Worm (Caenorhabditis elegans) whole organism, L1 larva: ENCODE data around the gene cacn-1.

Experiments
- aly-2 ChIP-seq: fragments of 150-350 bp; optimal IDR thresholded peaks from 2 replicates; lab custom pipeline; 2014; ENCODE audit warnings: missing biosample characterization, missing genetic modification characterization
- blmp-1 ChIP-seq: fragments of 150-350 bp; optimal IDR thresholded peaks from 2 replicates; lab custom pipeline; 2014; ENCODE audit warnings: missing biosample characterization, missing genetic modification characterization
- egl-27 ChIP-seq, 2 experiments: fragments of 150-350 bp in 1 of 2; sonication (generic microtip); optimal IDR thresholded peaks; 3 replicates each; lab custom pipeline; 2017 to 2018; ENCODE audit warnings: missing biosample characterization in 2 of 2, missing genetic modification characterization in 2 of 2, missing genetic modification reagents in 2 of 2
- lin-13 ChIP-seq: fragments of 150-350 bp; optimal IDR thresholded peaks from 2 replicates; lab custom pipeline; 2014; ENCODE audit warnings: missing biosample characterization, missing genetic modification reagents, missing genetic modification characterization
- mep-1 ChIP-seq: fragments of 150-350 bp; optimal IDR thresholded peaks from 2 replicates; lab custom pipeline; 2014; ENCODE audit warnings: missing biosample characterization, missing genetic modification characterization
- unc-62 ChIP-seq: fragments of 150-350 bp; optimal IDR thresholded peaks from 2 replicates; lab custom pipeline; 2014; ENCODE audit warnings: missing biosample characterization, missing genetic modification reagents, missing genetic modification characterization

DNA sequence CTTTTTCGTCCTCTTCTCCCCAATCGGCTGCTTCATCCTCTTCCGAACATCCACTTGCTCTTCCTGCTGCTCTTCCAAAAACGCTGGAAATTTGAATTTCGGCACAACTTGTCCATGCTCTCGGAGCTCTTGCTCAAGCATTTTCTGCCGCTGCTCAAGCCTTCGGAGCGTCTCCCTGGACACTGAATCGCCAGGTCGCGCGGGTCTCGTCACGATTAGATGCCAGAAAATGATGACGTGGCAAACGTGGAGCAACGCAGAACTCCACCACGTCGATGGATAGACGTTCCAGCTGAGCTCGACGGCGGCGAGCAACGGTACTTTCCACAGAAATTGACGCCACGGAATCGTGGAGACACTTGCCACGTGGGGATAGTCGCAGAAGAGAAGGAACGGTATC is 12.8 kb downstream of the cacn-1 start:
- TF ChIP-seq aly-2 (no peak), unc-62 (GFP tag; lab: Kevin White, UChicago) (no peak), egl-27 (tag; optimal IDR thresholded peaks at IDR 0.05; lab: Kevin White, UChicago) (no peak), mep-1 (tag; lab: Kevin White, UChicago) (no peak), blmp-1 (tag; lab: Kevin White, UChicago) (no peak), lin-13 (GFP tag; lab: Kevin White, UChicago) (no peak)
